Worm (Caenorhabditis elegans) whole organism, L3 larva: ENCODE data around the gene catp-4.

ENCODE experiments used
- R02D3.7 ChIP-seq: fragments of 150-350 bp; optimal IDR thresholded peaks from 2 replicates; lab custom pipeline; 2014; ENCODE audit warnings: missing biosample characterization, missing genetic modification characterization
- ZK546.5 ChIP-seq: sonication (generic microtip); optimal IDR thresholded peaks from 2 replicates; lab custom pipeline; 2017; ENCODE audit warnings: missing biosample characterization, missing genetic modification characterization
- aly-2 ChIP-seq: fragments of 150-350 bp; optimal IDR thresholded peaks from 2 replicates; lab custom pipeline; 2014; ENCODE audit warnings: missing biosample characterization, missing genetic modification characterization
- ama-1 ChIP-seq: fragments of 150-350 bp; optimal IDR thresholded peaks from 2 replicates; lab custom pipeline; 2018
- ceh-16 ChIP-seq: sonication (generic microtip); optimal IDR thresholded peaks from 2 replicates; lab custom pipeline; 2017; ENCODE audit warnings: missing biosample characterization, missing genetic modification characterization
- ceh-28 ChIP-seq: fragments of 150-350 bp; optimal IDR thresholded peaks from 2 replicates; lab custom pipeline; 2014; ENCODE audit warnings: missing biosample characterization, missing genetic modification reagents, missing genetic modification characterization
- ceh-82 ChIP-seq: fragments of 150-350 bp; optimal IDR thresholded peaks from 2 replicates; lab custom pipeline; 2014; ENCODE audit warnings: missing biosample characterization, missing genetic modification characterization
- ceh-9 ChIP-seq: sonication (generic microtip); optimal IDR thresholded peaks from 2 replicates; lab custom pipeline; 2018; ENCODE audit warnings: missing biosample characterization, missing genetic modification characterization
- daf-12 ChIP-seq: fragments of 150-350 bp; optimal IDR thresholded peaks from 2 replicates; lab custom pipeline; 2014; ENCODE audit warnings: missing biosample characterization, missing genetic modification reagents, missing genetic modification characterization
- egl-27 ChIP-seq: sonication (generic microtip); optimal IDR thresholded peaks from 4 replicates; lab custom pipeline; 2017; ENCODE audit warnings: missing biosample characterization, missing genetic modification reagents, missing genetic modification characterization
- egl-5 ChIP-seq: fragments of 150-350 bp; optimal IDR thresholded peaks from 2 replicates; lab custom pipeline; 2017; ENCODE audit warnings: missing biosample characterization, missing genetic modification reagents, missing genetic modification characterization, inconsistent platforms
- elt-1 ChIP-seq: fragments of 150-350 bp; optimal IDR thresholded peaks from 2 replicates; lab custom pipeline; 2014; ENCODE audit warnings: missing biosample characterization, missing genetic modification characterization
- elt-2 ChIP-seq: sonication (generic microtip); optimal IDR thresholded peaks from 2 replicates; lab custom pipeline; 2016; ENCODE audit warnings: missing genetic modification reagents, mild to moderate bottlenecking, missing genetic modification characterization, missing compliant biosample characterization
- elt-3 ChIP-seq, 3 experiments: fragments of 150-350 bp in 1 of 3; sonication (generic microtip) in 2 of 3; optimal IDR thresholded peaks; 2 replicates in 2 of 3; 4 replicates in 1 of 3; lab custom pipeline; 2014 to 2017; ENCODE audit warnings: missing biosample characterization in 3 of 3, missing genetic modification characterization in 3 of 3
- eor-1 ChIP-seq, 2 experiments: fragments of 150-350 bp; optimal IDR thresholded peaks; 2 replicates each; lab custom pipeline; 2014 to 2018; ENCODE audit warnings: missing biosample characterization in 2 of 2, missing genetic modification characterization in 2 of 2
- fkh-10 ChIP-seq: sonication (generic microtip); optimal IDR thresholded peaks from 2 replicates; lab custom pipeline; 2017; ENCODE audit warnings: missing biosample characterization, missing genetic modification reagents, missing genetic modification characterization
- fkh-2 ChIP-seq: fragments of 150-350 bp; optimal IDR thresholded peaks from 2 replicates; lab custom pipeline; 2014; ENCODE audit warnings: missing biosample characterization, missing genetic modification reagents, missing genetic modification characterization
- fos-1 ChIP-seq: fragments of 150-350 bp; optimal IDR thresholded peaks from 2 replicates; lab custom pipeline; 2014; ENCODE audit warnings: missing biosample characterization, missing genetic modification characterization
- hmg-11 ChIP-seq: sonication (generic microtip); optimal IDR thresholded peaks from 2 replicates; lab custom pipeline; 2016; ENCODE audit warnings: missing genetic modification characterization, missing compliant biosample characterization
- jun-1 ChIP-seq: fragments of 150-350 bp; optimal IDR thresholded peaks from 2 replicates; lab custom pipeline; 2014; ENCODE audit warnings: missing biosample characterization, missing genetic modification reagents, missing genetic modification characterization
- lin-15B ChIP-seq: fragments of 150-350 bp; optimal IDR thresholded peaks from 2 replicates; lab custom pipeline; 2014; ENCODE audit warnings: missing biosample characterization, missing genetic modification characterization
- lin-39 ChIP-seq: fragments of 150-350 bp; optimal IDR thresholded peaks from 2 replicates; lab custom pipeline; 2018; ENCODE audit warnings: missing biosample characterization, missing genetic modification reagents, missing genetic modification characterization
- lsy-12 ChIP-seq: sonication (generic microtip); optimal IDR thresholded peaks from 2 replicates; lab custom pipeline; 2016; ENCODE audit warnings: mild to moderate bottlenecking, missing genetic modification characterization, missing compliant biosample characterization
- mdl-1 ChIP-seq: fragments of 150-350 bp; optimal IDR thresholded peaks from 2 replicates; lab custom pipeline; 2014; ENCODE audit warnings: missing biosample characterization, missing genetic modification characterization
- mml-1 ChIP-seq: fragments of 150-350 bp; sonication (generic microtip); optimal IDR thresholded peaks from 3 replicates; lab custom pipeline; 2014; ENCODE audit warnings: missing biosample characterization, missing genetic modification characterization
- nfya-1 ChIP-seq: sonication (generic microtip); optimal IDR thresholded peaks from 2 replicates; lab custom pipeline; 2017; ENCODE audit warnings: missing genetic modification characterization, mild to moderate bottlenecking, missing compliant biosample characterization, antibody characterized with exemption, moderate library complexity; ENCODE audit not compliant: insufficient read depth
- nhr-11 ChIP-seq: fragments of 150-350 bp; optimal IDR thresholded peaks from 2 replicates; lab custom pipeline; 2014; ENCODE audit warnings: missing biosample characterization, missing genetic modification characterization
- nhr-12 ChIP-seq: fragments of 150-350 bp; optimal IDR thresholded peaks from 2 replicates; lab custom pipeline; 2014; ENCODE audit warnings: missing biosample characterization, missing genetic modification characterization
- nhr-23 ChIP-seq: fragments of 150-350 bp; optimal IDR thresholded peaks from 2 replicates; lab custom pipeline; 2014; ENCODE audit warnings: missing biosample characterization, missing genetic modification reagents, missing genetic modification characterization
- nhr-237 ChIP-seq: fragments of 150-350 bp; optimal IDR thresholded peaks from 2 replicates; lab custom pipeline; 2014; ENCODE audit warnings: missing biosample characterization, missing genetic modification characterization
- nhr-25 ChIP-seq: sonication (generic microtip); optimal IDR thresholded peaks from 2 replicates; lab custom pipeline; 2017; ENCODE audit warnings: missing biosample characterization, missing genetic modification characterization
- nhr-28 ChIP-seq: fragments of 150-350 bp; optimal IDR thresholded peaks from 2 replicates; lab custom pipeline; 2014; ENCODE audit warnings: missing biosample characterization, missing genetic modification characterization
- nhr-43 ChIP-seq: sonication (generic microtip); optimal IDR thresholded peaks from 2 replicates; lab custom pipeline; 2016; ENCODE audit warnings: mild to moderate bottlenecking, missing genetic modification characterization, missing compliant biosample characterization; ENCODE audit not compliant: poor library complexity, severe bottlenecking
- nhr-67 ChIP-seq: fragments of 150-350 bp; optimal IDR thresholded peaks from 2 replicates; lab custom pipeline; 2014; ENCODE audit warnings: missing biosample characterization, missing genetic modification characterization
- nhr-76 ChIP-seq: fragments of 150-350 bp; sonication (generic microtip); optimal IDR thresholded peaks from 5 replicates; lab custom pipeline; 2014; ENCODE audit warnings: missing biosample characterization, missing genetic modification characterization
- nhr-77 ChIP-seq: fragments of 150-350 bp; optimal IDR thresholded peaks from 2 replicates; lab custom pipeline; 2014; ENCODE audit warnings: missing biosample characterization, missing genetic modification characterization
- pha-4 ChIP-seq: fragments of 150-350 bp; optimal IDR thresholded peaks from 2 replicates; lab custom pipeline; 2014; ENCODE audit warnings: missing biosample characterization, missing genetic modification reagents, missing genetic modification characterization
- pqm-1 ChIP-seq: fragments of 150-350 bp; optimal IDR thresholded peaks from 2 replicates; lab custom pipeline; 2017; ENCODE audit warnings: missing biosample characterization, missing genetic modification characterization, inconsistent platforms
- sea-2 ChIP-seq: fragments of 150-350 bp; sonication (generic microtip); optimal IDR thresholded peaks from 4 replicates; lab custom pipeline; 2014; ENCODE audit warnings: missing biosample characterization, missing genetic modification reagents, missing genetic modification characterization
- skn-1 ChIP-seq: fragments of 150-350 bp; optimal IDR thresholded peaks from 2 replicates; lab custom pipeline; 2014; ENCODE audit warnings: missing biosample characterization, missing genetic modification characterization
- snpc-4 ChIP-seq: fragments of 150-350 bp; optimal IDR thresholded peaks from 2 replicates; lab custom pipeline; 2014; ENCODE audit warnings: missing biosample characterization, missing genetic modification characterization
- tbx-2 ChIP-seq: sonication (generic microtip); optimal IDR thresholded peaks from 2 replicates; lab custom pipeline; 2016; ENCODE audit warnings: mild to moderate bottlenecking, missing genetic modification characterization, missing compliant biosample characterization
- unc-39 ChIP-seq: sonication (generic microtip); optimal IDR thresholded peaks from 4 replicates; lab custom pipeline; 2017; ENCODE audit warnings: missing biosample characterization, missing genetic modification characterization
- unc-62 ChIP-seq: fragments of 150-350 bp; sonication (generic microtip); optimal IDR thresholded peaks from 4 replicates; lab custom pipeline; 2014; ENCODE audit warnings: missing biosample characterization, missing genetic modification reagents, missing genetic modification characterization
- zag-1 ChIP-seq: fragments of 150-350 bp; optimal IDR thresholded peaks from 2 replicates; lab custom pipeline; 2014; ENCODE audit warnings: missing biosample characterization, missing genetic modification characterization
- ztf-11 ChIP-seq: fragments of 150-350 bp; optimal IDR thresholded peaks from 2 replicates; lab custom pipeline; 2014; ENCODE audit warnings: missing biosample characterization, missing genetic modification characterization
- ztf-4 ChIP-seq: fragments of 150-350 bp; optimal IDR thresholded peaks from 2 replicates; lab custom pipeline; 2014; ENCODE audit warnings: missing biosample characterization, missing genetic modification characterization

Gene catp-4

ce11 chrII:14644465-14644864, 51.1 kb downstream of the catp-4 start:
- no peak for TF ChIP-seq nhr-76 (tag; lab: Kevin White, UChicago)
- no peak for TF ChIP-seq fkh-10 (GFP tag; lab: Kevin White, UChicago)

ce11 chrII:14645290-14645689, 51.9 kb downstream of the catp-4 start:
- TF ChIP-seq unc-39 (tag; lab: Kevin White, UChicago) = no peak
- TF ChIP-seq unc-62 = peak; percentile 62
- TF ChIP-seq ztf-4 = no peak
- TF ChIP-seq ceh-82 (tag; lab: Kevin White, UChicago) = no peak
- no peak for TF ChIP-seq pqm-1 (tag; lab: Kevin White, UChicago)
- TF ChIP-seq fkh-2 = no peak
- peak; percentile 25 for TF ChIP-seq nhr-25 (tag; lab: Kevin White, UChicago)
- TF ChIP-seq jun-1 (tag; lab: Kevin White, UChicago) = no peak
- TF ChIP-seq R02D3.7 (tag; lab: Kevin White, UChicago) = no peak
- TF ChIP-seq fkh-10 (GFP tag; lab: Kevin White, UChicago) = no peak
- no peak for TF ChIP-seq aly-2 (tag; lab: Kevin White, UChicago)
- TF ChIP-seq ama-1 = no peak
- no peak for TF ChIP-seq ceh-28 (tag; lab: Kevin White, UChicago)
- no peak for TF ChIP-seq ztf-11 (tag; lab: Kevin White, UChicago)
- no peak for TF ChIP-seq nhr-76 (tag; lab: Kevin White, UChicago)
- no peak for TF ChIP-seq nhr-12 (tag; lab: Kevin White, UChicago)
- no peak for TF ChIP-seq elt-1 (tag; lab: Kevin White, UChicago)
- TF ChIP-seq zag-1 (tag; lab: Kevin White, UChicago) = no peak
- no peak for TF ChIP-seq elt-2 (tag; lab: Kevin White, UChicago)
- TF ChIP-seq eor-1 (tag; optimal IDR thresholded peaks at IDR 0.05; lab: Kevin White, UChicago) = no peak
- TF ChIP-seq lin-39 = peak; percentile 84
- TF ChIP-seq mdl-1 (tag; lab: Kevin White, UChicago) = no peak
- TF ChIP-seq mml-1 (tag; lab: Kevin White, UChicago) = no peak
- TF ChIP-seq ceh-9 (tag; lab: Kevin White, UChicago) = no peak
- TF ChIP-seq nhr-11 (tag; lab: Kevin White, UChicago) = no peak
- TF ChIP-seq elt-3 (tag; optimal IDR thresholded peaks at IDR 0.05; lab: Kevin White, UChicago) = no peak
- no peak for TF ChIP-seq nhr-67 (tag; lab: Kevin White, UChicago)
- no peak for TF ChIP-seq ceh-16
- TF ChIP-seq nhr-43 (tag; lab: Kevin White, UChicago) = peak; percentile 21
- peak; percentile 61 for TF ChIP-seq egl-5 (tag; lab: Kevin White, UChicago)
- peak; percentile 68 for TF ChIP-seq snpc-4
- TF ChIP-seq nhr-237 (tag; lab: Kevin White, UChicago) = no peak
- no peak for TF ChIP-seq skn-1 (tag; lab: Kevin White, UChicago)
- TF ChIP-seq pha-4 (tag; lab: Kevin White, UChicago) = peak; percentile 51
- no peak for TF ChIP-seq nhr-28
- no peak for TF ChIP-seq daf-12
- no peak for TF ChIP-seq lsy-12 (tag; lab: Kevin White, UChicago)
- TF ChIP-seq nhr-77 (tag; lab: Kevin White, UChicago) = no peak
- TF ChIP-seq nhr-23 (tag; lab: Kevin White, UChicago) = no peak
- no peak for TF ChIP-seq lin-15B (tag; lab: Kevin White, UChicago)
- TF ChIP-seq tbx-2 (tag; lab: Kevin White, UChicago) = no peak
- TF ChIP-seq sea-2 (GFP tag; lab: Kevin White, UChicago) = no peak
- peak; percentile 79 for TF ChIP-seq hmg-11
- TF ChIP-seq egl-27 (tag; lab: Kevin White, UChicago) = no peak
- no peak for TF ChIP-seq fos-1 (tag; lab: Kevin White, UChicago)
- TF ChIP-seq ZK546.5 (tag; lab: Kevin White, UChicago) = no peak
- TF ChIP-seq nfya-1 = peak; percentile 57
